Worm (Caenorhabditis elegans) whole organism, late embryonic: ENCODE measurements around the gene F13H8.8.
A peak's percentile ranks its signal among the peaks of the same experiment; 100 is the strongest.

Source experiments
- C38D4.7 ChIP-seq: fragments of 200-800 bp; sonication (Bioruptor generic); optimal IDR thresholded peaks from 2 replicates; lab custom pipeline; 2018; ENCODE audit warnings: mild to moderate bottlenecking, missing genetic modification characterization, moderate library complexity, missing compliant biosample characterization
- F13H6.1 ChIP-seq: sonication (generic microtip); optimal IDR thresholded peaks from 2 replicates; lab custom pipeline; 2016; ENCODE audit warnings: missing genetic modification characterization, missing compliant biosample characterization
- K02D7.2 ChIP-seq: sonication (generic microtip); optimal IDR thresholded peaks from 2 replicates; lab custom pipeline; 2017; ENCODE audit warnings: mild to moderate bottlenecking, missing genetic modification characterization, missing compliant biosample characterization
- K09A11.1 ChIP-seq: sonication (generic microtip); optimal IDR thresholded peaks from 2 replicates; lab custom pipeline; 2017; ENCODE audit warnings: antibody characterized with exemption, mild to moderate bottlenecking, missing genetic modification characterization, missing compliant biosample characterization; ENCODE audit not compliant: insufficient read depth
- T23F11.4 ChIP-seq: fragments of 200-800 bp; sonication (Bioruptor generic); optimal IDR thresholded peaks from 2 replicates; lab custom pipeline; 2018; ENCODE audit warnings: mild to moderate bottlenecking, missing genetic modification characterization, missing compliant biosample characterization
- ahr-1 ChIP-seq: sonication (generic microtip); optimal IDR thresholded peaks from 2 replicates; lab custom pipeline; 2016; ENCODE audit warnings: missing genetic modification characterization, missing compliant biosample characterization
- ceh-14 ChIP-seq: sonication (generic microtip); optimal IDR thresholded peaks from 2 replicates; lab custom pipeline; 2016; ENCODE audit warnings: missing genotype, missing genetic modification characterization, missing compliant biosample characterization
- ceh-18 ChIP-seq: sonication (generic microtip); optimal IDR thresholded peaks from 2 replicates; lab custom pipeline; 2016; ENCODE audit warnings: missing genetic modification characterization, missing compliant biosample characterization
- ceh-19 ChIP-seq: fragments of 200-800 bp; sonication (Bioruptor generic); optimal IDR thresholded peaks from 2 replicates; lab custom pipeline; 2018; ENCODE audit warnings: mild to moderate bottlenecking, missing genetic modification characterization, missing compliant biosample characterization
- ceh-2 ChIP-seq: sonication (generic microtip); optimal IDR thresholded peaks from 2 replicates; lab custom pipeline; 2016; ENCODE audit warnings: missing genotype, missing genetic modification characterization, missing compliant biosample characterization
- ceh-24 ChIP-seq: sonication (generic microtip); optimal IDR thresholded peaks from 2 replicates; lab custom pipeline; 2016; ENCODE audit warnings: mild to moderate bottlenecking, missing genetic modification characterization, missing compliant biosample characterization
- ceh-31 ChIP-seq: sonication (generic microtip); optimal IDR thresholded peaks from 2 replicates; lab custom pipeline; 2016; ENCODE audit warnings: missing genetic modification characterization, missing compliant biosample characterization
- ceh-34 ChIP-seq: sonication (generic microtip); optimal IDR thresholded peaks from 2 replicates; lab custom pipeline; 2016; ENCODE audit warnings: mild to moderate bottlenecking, missing genetic modification characterization, missing compliant biosample characterization
- ceh-45 ChIP-seq: fragments of 200-800 bp; sonication (Bioruptor generic); IDR thresholded peaks from 2 replicates; pipeline ENCODE4 v1.3.6; 2022; ENCODE audit warnings: missing genetic modification reagents, missing genetic modification characterization, missing compliant biosample characterization
- ceh-48 ChIP-seq: sonication (generic microtip); optimal IDR thresholded peaks from 2 replicates; lab custom pipeline; 2016; ENCODE audit warnings: missing genetic modification characterization, inconsistent platforms, missing compliant biosample characterization
- ceh-6 ChIP-seq: fragments of 200-800 bp; sonication (Bioruptor generic); optimal IDR thresholded peaks from 2 replicates; lab custom pipeline; 2018; ENCODE audit warnings: mild to moderate bottlenecking, missing genetic modification characterization, missing compliant biosample characterization
- ceh-9 ChIP-seq: sonication (generic microtip); optimal IDR thresholded peaks from 2 replicates; lab custom pipeline; 2016; ENCODE audit warnings: mild to moderate bottlenecking, missing genetic modification characterization, inconsistent platforms, missing compliant biosample characterization
- che-1 ChIP-seq: sonication (generic microtip); optimal IDR thresholded peaks from 2 replicates; lab custom pipeline; 2016; ENCODE audit warnings: mild to moderate bottlenecking, missing genetic modification characterization, missing compliant biosample characterization
- elt-4 ChIP-seq: sonication (generic microtip); optimal IDR thresholded peaks from 2 replicates; lab custom pipeline; 2016; ENCODE audit warnings: missing genetic modification characterization, missing compliant biosample characterization
- ets-4 ChIP-seq: sonication (generic microtip); optimal IDR thresholded peaks from 2 replicates; lab custom pipeline; 2016; ENCODE audit warnings: missing genetic modification characterization, missing compliant biosample characterization
- eyg-1 ChIP-seq: sonication (generic microtip); optimal IDR thresholded peaks from 2 replicates; lab custom pipeline; 2016; ENCODE audit warnings: missing genotype, missing genetic modification characterization, missing compliant biosample characterization
- fax-1 ChIP-seq: sonication (generic microtip); optimal IDR thresholded peaks from 2 replicates; lab custom pipeline; 2016; ENCODE audit warnings: missing genotype, missing genetic modification characterization, missing compliant biosample characterization
- fkh-10 ChIP-seq: fragments of 150-350 bp; optimal IDR thresholded peaks from 2 replicates; lab custom pipeline; 2014; ENCODE audit warnings: missing biosample characterization, missing genetic modification reagents, missing genetic modification characterization
- gmeb-2 ChIP-seq: sonication (generic microtip); optimal IDR thresholded peaks from 2 replicates; lab custom pipeline; 2016; ENCODE audit warnings: missing genetic modification characterization, inconsistent platforms, missing compliant biosample characterization
- hlh-30 ChIP-seq: sonication (generic microtip); optimal IDR thresholded peaks from 2 replicates; lab custom pipeline; 2017; ENCODE audit warnings: antibody characterized with exemption, missing genetic modification characterization, missing compliant biosample characterization; ENCODE audit not compliant: insufficient read depth
- hlh-6 ChIP-seq: sonication (generic microtip); optimal IDR thresholded peaks from 2 replicates; lab custom pipeline; 2016; ENCODE audit warnings: missing genotype, missing genetic modification characterization, missing compliant biosample characterization
- hlh-8 ChIP-seq: sonication (generic microtip); optimal IDR thresholded peaks from 2 replicates; lab custom pipeline; 2016; ENCODE audit warnings: missing genotype, missing genetic modification characterization, missing compliant biosample characterization
- madf-2 ChIP-seq: sonication (generic microtip); optimal IDR thresholded peaks from 2 replicates; lab custom pipeline; 2017; ENCODE audit warnings: missing genetic modification characterization, missing compliant biosample characterization
- mec-3 ChIP-seq: sonication (generic microtip); optimal IDR thresholded peaks from 2 replicates; lab custom pipeline; 2016; ENCODE audit warnings: borderline replicate concordance, missing genetic modification characterization, missing compliant biosample characterization
- nfya-1 ChIP-seq: sonication (generic microtip); optimal IDR thresholded peaks from 2 replicates; lab custom pipeline; 2017; ENCODE audit warnings: missing genetic modification characterization, mild to moderate bottlenecking, missing compliant biosample characterization, antibody characterized with exemption, moderate library complexity
- nhr-11 ChIP-seq: fragments of 150-350 bp; optimal IDR thresholded peaks from 2 replicates; lab custom pipeline; 2014; ENCODE audit warnings: missing biosample characterization, missing genetic modification characterization
- nhr-232 ChIP-seq: sonication (generic microtip); optimal IDR thresholded peaks from 2 replicates; lab custom pipeline; 2016; ENCODE audit warnings: missing genetic modification characterization, missing compliant biosample characterization
- pag-3 ChIP-seq: sonication (generic microtip); optimal IDR thresholded peaks from 2 replicates; lab custom pipeline; 2016; ENCODE audit warnings: missing compliant biosample characterization, missing genetic modification characterization, borderline replicate concordance
- pat-9 ChIP-seq: fragments of 200-800 bp; sonication (Bioruptor generic); optimal IDR thresholded peaks from 2 replicates; lab custom pipeline; 2018; ENCODE audit warnings: mild to moderate bottlenecking, missing genetic modification characterization, moderate library complexity, missing compliant biosample characterization
- pax-1 ChIP-seq: fragments of 150-350 bp; optimal IDR thresholded peaks from 2 replicates; lab custom pipeline; 2014; ENCODE audit warnings: missing biosample characterization, missing genetic modification characterization
- pha-2 ChIP-seq: sonication (generic microtip); optimal IDR thresholded peaks from 2 replicates; lab custom pipeline; 2017; ENCODE audit warnings: mild to moderate bottlenecking, missing genetic modification characterization, missing compliant biosample characterization
- pros-1 ChIP-seq: fragments of 150-350 bp; optimal IDR thresholded peaks from 2 replicates; lab custom pipeline; 2014; ENCODE audit warnings: missing biosample characterization, missing genetic modification reagents, missing genetic modification characterization
- ref-2 ChIP-seq: sonication (generic microtip); optimal IDR thresholded peaks from 2 replicates; lab custom pipeline; 2016; ENCODE audit warnings: missing genetic modification characterization, missing compliant biosample characterization
- rnt-1 ChIP-seq: sonication (generic microtip); optimal IDR thresholded peaks from 2 replicates; lab custom pipeline; 2016; ENCODE audit warnings: missing genetic modification characterization, missing compliant biosample characterization
- sdc-2 ChIP-seq: sonication (generic microtip); optimal IDR thresholded peaks from 2 replicates; lab custom pipeline; 2016; ENCODE audit warnings: missing genotype, missing genetic modification characterization, missing compliant biosample characterization
- sox-2 ChIP-seq: fragments of 200-800 bp; sonication (Bioruptor generic); IDR thresholded peaks from 2 replicates; pipeline ENCODE4 v1.3.6; 2022; ENCODE audit warnings: missing genetic modification reagents, missing genetic modification characterization, missing compliant biosample characterization
- syd-9 ChIP-seq: sonication (generic microtip); optimal IDR thresholded peaks from 2 replicates; lab custom pipeline; 2016; ENCODE audit warnings: mild to moderate bottlenecking, missing genetic modification characterization, moderate library complexity, missing compliant biosample characterization
- unc-3 ChIP-seq, 2 experiments: fragments of 200-800 bp in 1 of 2; sonication (Bioruptor generic) in 1 of 2; sonication (generic microtip) in 1 of 2; conservative IDR thresholded peaks in 1 of 2; optimal IDR thresholded peaks in 1 of 2; 2 replicates each; pipeline versions ENCODE4 v1.3.6 to Lab custom; 2016 to 2022; ENCODE audit warnings: missing compliant biosample characterization in 2 of 2, missing genetic modification characterization in 2 of 2, missing genetic modification reagents in 1 of 2
- unc-55 ChIP-seq: sonication (generic microtip); optimal IDR thresholded peaks from 2 replicates; lab custom pipeline; 2017; ENCODE audit warnings: missing biosample characterization, missing genetic modification reagents, missing genetic modification characterization
- unc-86 ChIP-seq: sonication (generic microtip); optimal IDR thresholded peaks from 2 replicates; lab custom pipeline; 2016; ENCODE audit warnings: missing genetic modification characterization, missing compliant biosample characterization
- zip-5 ChIP-seq: sonication (generic microtip); optimal IDR thresholded peaks from 2 replicates; lab custom pipeline; 2016; ENCODE audit warnings: missing genetic modification characterization, missing compliant biosample characterization
- ztf-16 ChIP-seq: sonication (generic microtip); optimal IDR thresholded peaks from 2 replicates; lab custom pipeline; 2017; ENCODE audit warnings: missing genetic modification characterization, missing compliant biosample characterization

The F13H8.8 gene

DNA sequence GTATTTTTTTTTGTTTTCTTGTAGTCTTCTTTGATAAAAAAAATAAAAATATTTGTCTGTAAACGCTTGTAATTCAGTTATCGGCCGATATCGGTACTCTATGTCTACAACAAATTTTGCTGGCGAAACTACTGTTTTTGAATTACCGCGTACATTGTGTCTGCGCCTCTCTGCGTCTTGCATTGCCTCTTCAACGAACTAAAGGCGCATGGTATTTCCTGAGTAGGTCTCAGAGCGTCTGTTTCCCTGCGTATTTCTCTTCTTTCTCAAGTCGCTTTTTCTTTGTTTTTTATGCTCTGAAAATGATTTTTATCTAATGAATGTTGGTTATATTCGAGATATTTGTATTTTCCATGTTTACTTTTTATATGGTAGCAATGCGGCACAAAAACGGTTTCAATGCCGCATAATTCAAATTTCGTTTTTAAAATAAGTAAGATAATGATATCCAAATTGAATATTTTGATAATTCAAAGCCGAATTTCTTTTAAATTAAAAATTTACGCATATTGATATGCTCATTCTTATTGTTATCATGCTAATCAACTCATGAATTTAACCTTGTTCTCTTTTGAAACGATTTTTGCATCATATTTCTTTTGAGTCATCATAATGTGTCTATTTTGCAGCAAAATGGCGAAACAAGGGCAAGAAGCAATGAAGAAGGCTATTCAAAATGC lies 17.0 kb downstream of the F13H8.8 start, which contains the start of gene phb-2 (continued):
- TF ChIP-seq ref-2 (tag; lab: Kevin White, UChicago) (peak; percentile 23), ets-4 (tag; lab: Kevin White, UChicago) (peak; percentile 30), unc-55 (GFP tag; lab: Kevin White, UChicago) (no peak), pros-1 (tag; lab: Kevin White, UChicago) (peak; percentile 33), nfya-1 (tag; lab: Kevin White, UChicago) (peak; percentile 80)

DNA sequence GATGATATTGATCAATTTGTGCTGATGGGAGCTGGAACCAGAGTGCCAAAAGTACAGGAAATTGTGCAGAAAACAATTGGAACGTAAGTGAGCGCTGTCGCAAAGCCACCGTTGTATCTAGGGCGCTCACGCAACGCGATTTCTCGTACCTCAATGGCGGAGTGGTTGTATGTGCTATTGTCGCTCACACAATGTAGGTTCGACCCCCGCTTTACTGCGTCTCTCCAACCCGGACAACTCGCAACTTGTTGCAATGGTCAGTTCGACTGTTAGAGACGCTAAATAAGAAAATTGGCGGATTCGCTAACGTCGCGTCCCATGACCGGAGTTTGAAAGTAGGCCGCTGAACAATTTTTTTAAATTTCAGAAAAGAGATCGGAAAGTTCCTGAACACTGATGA lies 19.4 kb downstream of the F13H8.8 start:
- TF ChIP-seq madf-2 (tag; lab: Kevin White, UChicago) = peak; percentile 70
- TF ChIP-seq ceh-2 (tag; lab: Kevin White, UChicago) = peak; percentile 79
- TF ChIP-seq ref-2 (tag; lab: Kevin White, UChicago) = peak; percentile 59
- peak; percentile 24 for TF ChIP-seq ceh-14 (tag; lab: Kevin White, UChicago)
- TF ChIP-seq hlh-30 (tag; lab: Kevin White, UChicago) = peak; percentile 74
- peak; percentile 81 for TF ChIP-seq ceh-6 (GFP tag; lab: Kevin White, UChicago)
- TF ChIP-seq gmeb-2 (tag; lab: Kevin White, UChicago) = peak; percentile 45
- peak; percentile 73 for TF ChIP-seq C38D4.7 (GFP tag; lab: Kevin White, UChicago)
- TF ChIP-seq pag-3 (tag; lab: Kevin White, UChicago) = no peak
- peak; percentile 78 for TF ChIP-seq T23F11.4 (GFP tag; lab: Kevin White, UChicago)
- peak; percentile 40 for TF ChIP-seq F13H6.1 (tag; lab: Kevin White, UChicago)
- no peak for TF ChIP-seq nhr-11 (tag; lab: Kevin White, UChicago)
- TF ChIP-seq ceh-9 = peak; percentile 38
- TF ChIP-seq K09A11.1 (tag; lab: Kevin White, UChicago) = peak; percentile 25
- TF ChIP-seq rnt-1 (tag; lab: Kevin White, UChicago) = peak; percentile 42
- peak; percentile 81 for TF ChIP-seq ztf-16 (tag; lab: Kevin White, UChicago)
- TF ChIP-seq nfya-1 (tag; lab: Kevin White, UChicago) = no peak
- peak; percentile 73; the same call in 1 of the 2 replicates for TF ChIP-seq unc-3 (GFP tag; conservative IDR thresholded peaks at IDR 0.05; lab: Robert Waterston, UW)
- TF ChIP-seq unc-3 (tag; optimal IDR thresholded peaks at IDR 0.05; lab: Kevin White, UChicago) = peak; percentile 50
- no peak for TF ChIP-seq hlh-8 (tag; lab: Kevin White, UChicago)
- TF ChIP-seq syd-9 (tag; lab: Kevin White, UChicago) = peak; percentile 72
- peak; percentile 84 for TF ChIP-seq hlh-6
- TF ChIP-seq ceh-19 (GFP tag; lab: Kevin White, UChicago) = peak; percentile 86
- TF ChIP-seq pat-9 = peak; percentile 72
- TF ChIP-seq fkh-10 (GFP tag; lab: Kevin White, UChicago) = no peak
- peak; percentile 52 for TF ChIP-seq pha-2 (tag; lab: Kevin White, UChicago)
- TF ChIP-seq unc-86 (tag; lab: Kevin White, UChicago) = peak; percentile 48
- TF ChIP-seq ceh-34 (tag; lab: Kevin White, UChicago) = peak; percentile 74
- peak; percentile 64 for TF ChIP-seq ceh-24
- peak; percentile 71 for TF ChIP-seq fax-1 (tag; lab: Kevin White, UChicago)
- peak; percentile 74 for TF ChIP-seq ceh-31
- peak; percentile 70 for TF ChIP-seq K02D7.2 (tag; lab: Kevin White, UChicago)
- no peak for TF ChIP-seq mec-3 (tag; lab: Kevin White, UChicago)
- TF ChIP-seq nhr-232 (tag; lab: Kevin White, UChicago) = peak; percentile 75
- peak; percentile 61 for TF ChIP-seq sdc-2 (tag; lab: Kevin White, UChicago)
- TF ChIP-seq ceh-48 (tag; lab: Kevin White, UChicago) = peak; percentile 61
- no peak for TF ChIP-seq pros-1 (tag; lab: Kevin White, UChicago)
- TF ChIP-seq ceh-18 (tag; lab: Kevin White, UChicago) = peak; percentile 70
- peak; percentile 68 for TF ChIP-seq ahr-1
- peak; percentile 71 for TF ChIP-seq sox-2
- TF ChIP-seq ets-4 (tag; lab: Kevin White, UChicago) = peak; percentile 47
- peak; percentile 26 for TF ChIP-seq zip-5 (tag; lab: Kevin White, UChicago)
- TF ChIP-seq ceh-45 (GFP tag; lab: Robert Waterston, UW) = peak; percentile 60
- TF ChIP-seq unc-55 (GFP tag; lab: Kevin White, UChicago) = no peak
- no peak for TF ChIP-seq elt-4 (tag; lab: Kevin White, UChicago)
- TF ChIP-seq eyg-1 (tag; lab: Kevin White, UChicago) = peak; percentile 24
- peak; percentile 85 for TF ChIP-seq che-1 (tag; lab: Kevin White, UChicago)
- TF ChIP-seq pax-1 (tag; lab: Kevin White, UChicago) = no peak
